Fruit fly (Drosophila melanogaster): ENCODE results near the gene CG10700.

CG10700 gene

dm6 chr2L:19057799-19058198 is 21.0 kb downstream of the CG10700 start:
- TF ChIP-seq CG8478 (optimal IDR thresholded peaks at IDR 0.05): no peak
- no peak for TF ChIP-seq CTCF (optimal IDR thresholded peaks at IDR 0.05)

dm6 chr2L:19054516-19054887 is 24.3 kb downstream of the CG10700 start:
- TF ChIP-seq CTCF (optimal IDR thresholded peaks at IDR 0.05) (no peak), CG8478 (optimal IDR thresholded peaks at IDR 0.05) (no peak)

dm6 chr2L:19053860-19054515 is 24.8 kb downstream of the CG10700 start, which contains the start of gene CG10492:
Gene CG10492 (plus strand): TSS chr2L:19054078.
- TF ChIP-seq CG8478 (optimal IDR thresholded peaks at IDR 0.05): no peak
- no peak for TF ChIP-seq CTCF (optimal IDR thresholded peaks at IDR 0.05)

- TF ChIP-seq CG8478 (optimal IDR thresholded peaks at IDR 0.05): no peak
- no peak for TF ChIP-seq CTCF (optimal IDR thresholded peaks at IDR 0.05)
Observed at dm6 chr2L:19051534-19052100, 27.2 kb downstream of the CG10700 start, which contains the start of gene Rpn3. Gene Rpn3 (plus strand): TSS chr2L:19051790.

- TF ChIP-seq CTCF (optimal IDR thresholded peaks at IDR 0.05): no peak
- TF ChIP-seq CG8478 (optimal IDR thresholded peaks at IDR 0.05): no peak
Observed at dm6 chr2L:19048912-19049311, 29.9 kb downstream of the CG10700 start, which contains the start of gene CG10470. Gene CG10470 (plus strand): TSS chr2L:19049076.

- TF ChIP-seq CG8478 (optimal IDR thresholded peaks at IDR 0.05) (no peak), CTCF (optimal IDR thresholded peaks at IDR 0.05) (peak in 1 of 2 experiments; percentile 16)
Observed at dm6 chr2L:19045111-19045560, 33.7 kb downstream of the CG10700 start, which contains the start of the genes Ttc19 and Acn. Gene Ttc19 (minus strand): TSS chr2L:19045148. Gene Acn (plus strand): TSS chr2L:19045355.

- TF ChIP-seq CG8478 (optimal IDR thresholded peaks at IDR 0.05): no peak
- no peak for TF ChIP-seq CTCF (optimal IDR thresholded peaks at IDR 0.05)
Observed at dm6 chr2L:19041590-19041989, 37.2 kb downstream of the CG10700 start, which contains the start of gene Catsup. Gene Catsup (plus strand): TSS chr2L:19041862.

- TF ChIP-seq CTCF (optimal IDR thresholded peaks at IDR 0.05) (no peak), CG8478 (optimal IDR thresholded peaks at IDR 0.05) (no peak)
Observed at dm6 chr2L:19037455-19037854, 41.4 kb downstream of the CG10700 start.

dm6 chr2L:19037011-19037410 is 41.8 kb downstream of the CG10700 start:
- TF ChIP-seq CTCF (optimal IDR thresholded peaks at IDR 0.05) (no peak), CG8478 (optimal IDR thresholded peaks at IDR 0.05) (no peak)

dm6 chr2L:19036105-19036714 is 42.6 kb downstream of the CG10700 start:
- TF ChIP-seq CTCF (optimal IDR thresholded peaks at IDR 0.05) (no peak), CG8478 (optimal IDR thresholded peaks at IDR 0.05) (no peak)

- TF ChIP-seq CTCF (optimal IDR thresholded peaks at IDR 0.05): no peak
- TF ChIP-seq CG8478 (optimal IDR thresholded peaks at IDR 0.05): no peak
Observed at dm6 chr2L:19035013-19035412, 43.8 kb downstream of the CG10700 start.

dm6 chr2L:19034213-19034929 is 44.5 kb downstream of the CG10700 start, which contains the start of the genes mib2 and CG31800:
Gene mib2 (plus strand): TSS chr2L:19034444.
Gene CG31800 (minus strand): TSS chr2L:19034576.
- TF ChIP-seq CG8478 (optimal IDR thresholded peaks at IDR 0.05) (no peak), CTCF (optimal IDR thresholded peaks at IDR 0.05) (no peak)

- TF ChIP-seq CG8478 (optimal IDR thresholded peaks at IDR 0.05) (no peak), CTCF (optimal IDR thresholded peaks at IDR 0.05) (no peak)
Observed at dm6 chr2L:19033288-19033687, 45.5 kb downstream of the CG10700 start, which contains the start of gene hook. Gene hook (minus strand): TSS chr2L:19033498.

All from S2 (cell line).